Worm (Caenorhabditis elegans) whole organism, young adult: ENCODE measurements around the gene F49C5.11.

Source experiments
- T26A5.8 ChIP-seq: sonication (generic microtip); optimal IDR thresholded peaks from 2 replicates; lab custom pipeline; 2016; ENCODE audit warnings: missing genetic modification characterization, missing compliant biosample characterization
- efl-1 ChIP-seq: fragments of 150-350 bp; optimal IDR thresholded peaks from 2 replicates; lab custom pipeline; 2014; ENCODE audit warnings: missing biosample characterization, missing genetic modification reagents, missing genetic modification characterization

ce11 chrII:12507038-12507437 is 48.6 kb upstream of the F49C5.11 start, which contains the start of gene srh-68:
- TF ChIP-seq efl-1 (GFP tag; lab: Kevin White, UChicago) (no peak), T26A5.8 (tag; lab: Kevin White, UChicago) (no peak)
